Fruit fly (Drosophila melanogaster) whole organism, wandering third instar larva: ENCODE data around the gene CG8010.

ENCODE experiments used
- Abd-B ChIP-seq: fragments of >200 bp; optimal IDR thresholded peaks from 2 replicates; lab custom pipeline; 2017; ENCODE audit warnings: missing biosample characterization, missing genetic modification characterization
- CG32264 ChIP-seq: fragments of 200-800 bp; sonication (Bioruptor generic); optimal IDR thresholded peaks from 2 replicates; lab custom pipeline; 2016; ENCODE audit warnings: missing biosample characterization, missing genetic modification characterization
- CG9705 ChIP-seq: fragments of 200-800 bp; sonication (Bioruptor generic); optimal IDR thresholded peaks from 2 replicates; lab custom pipeline; 2018; ENCODE audit warnings: missing biosample characterization, mild to moderate bottlenecking, missing genetic modification characterization
- CrebA ChIP-seq: fragments of 200-800 bp; sonication (Bioruptor generic); optimal IDR thresholded peaks from 2 replicates; lab custom pipeline; 2016; ENCODE audit warnings: missing biosample characterization, mild to moderate bottlenecking, missing genetic modification characterization, borderline replicate concordance
- Dif ChIP-seq: fragments of 200-275, 200-300 bp; sonication (Bioruptor generic); optimal IDR thresholded peaks from 2 replicates; lab custom pipeline; 2018; ENCODE audit warnings: missing biosample characterization, missing genetic modification characterization; ENCODE audit not compliant: partially characterized antibody
- HLH106 ChIP-seq: fragments of 200-800 bp; optimal IDR thresholded peaks from 3 replicates; lab custom pipeline; 2019; ENCODE audit warnings: missing biosample characterization, mild to moderate bottlenecking, missing genetic modification characterization, moderate library complexity
- Jra ChIP-seq: sonication (Bioruptor generic); optimal IDR thresholded peaks from 2 replicates; lab custom pipeline; 2016; ENCODE audit warnings: missing biosample characterization, missing genetic modification characterization
- foxo ChIP-seq, 2 experiments: fragments of 200-800 bp; sonication (Bioruptor generic); optimal IDR thresholded peaks; 2 replicates in 1 of 2; 3 replicates in 1 of 2; lab custom pipeline; 2016 to 2017; ENCODE audit warnings: missing biosample characterization in 2 of 2, missing genetic modification characterization in 2 of 2
- fru ChIP-seq: fragments of 200-800 bp; sonication (Bioruptor generic); optimal IDR thresholded peaks from 3 replicates; lab custom pipeline; 2016; ENCODE audit warnings: missing biosample characterization, mild to moderate bottlenecking, missing genetic modification characterization

DNA sequence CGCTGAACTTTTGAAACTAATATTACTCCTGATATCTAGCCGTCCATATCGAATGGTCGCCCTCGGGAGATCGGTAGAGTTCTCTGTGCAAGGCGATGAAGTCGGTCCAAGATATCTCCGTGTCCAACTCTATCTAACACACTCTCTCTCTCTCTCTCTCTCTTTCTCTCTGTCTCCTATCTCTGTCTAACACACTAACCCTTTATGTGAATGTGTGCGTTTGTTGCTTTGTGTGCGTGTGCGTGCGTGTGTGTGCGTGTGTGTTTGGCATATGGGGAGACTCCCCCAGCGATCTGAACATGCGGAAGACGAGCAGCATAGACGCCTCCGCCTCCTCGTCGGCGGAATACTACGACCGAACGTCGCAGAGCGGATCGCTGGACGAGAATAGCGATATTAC lies 4.3 kb downstream of the CG8010 start:
- TF ChIP-seq fru (GFP tag; lab: Kevin White, UChicago) = no peak
- no peak for TF ChIP-seq CG32264
- TF ChIP-seq CG9705 (GFP tag; lab: Kevin White, UChicago) = no peak
- TF ChIP-seq Dif (GFP tag; lab: Kevin White, UChicago) = no peak
- no peak for TF ChIP-seq CrebA (GFP tag; lab: Kevin White, UChicago)
- TF ChIP-seq Jra (GFP tag; lab: Kevin White, UChicago) = no peak
- TF ChIP-seq Abd-B (GFP tag; lab: Kevin White, UChicago) = no peak
- no peak for TF ChIP-seq HLH106 (tag; lab: Kevin White, UChicago)
- TF ChIP-seq foxo (GFP tag; optimal IDR thresholded peaks at IDR 0.05; lab: Kevin White, UChicago) = no peak
